Worm (Caenorhabditis elegans) whole organism, midembryonic: ENCODE results near the gene F26D10.13.

Experiments
- T22C8.4 ChIP-seq: fragments of 200-800 bp; sonication (Bioruptor generic); IDR thresholded peaks from 2 replicates; pipeline ENCODE4 v1.3.6; 2022; ENCODE audit warnings: missing genetic modification characterization, missing compliant biosample characterization
- cog-1 ChIP-seq: sonication (generic microtip); optimal IDR thresholded peaks from 2 replicates; lab custom pipeline; 2016; ENCODE audit warnings: missing genetic modification characterization, missing compliant biosample characterization
- flt-1 ChIP-seq: fragments of 200-800 bp; sonication (Bioruptor generic); IDR thresholded peaks from 2 replicates; pipeline ENCODE4 v1.3.6; 2022; ENCODE audit warnings: missing genetic modification characterization, missing compliant biosample characterization
- klf-2 ChIP-seq: fragments of 200-800 bp; sonication (Bioruptor generic); conservative IDR thresholded peaks from 2 replicates; pipeline ENCODE4 v1.3.6; 2022; ENCODE audit warnings: missing genetic modification reagents, missing genetic modification characterization, missing compliant biosample characterization
- med-1 ChIP-seq: sonication (generic microtip); optimal IDR thresholded peaks from 2 replicates; lab custom pipeline; 2017; ENCODE audit warnings: missing genetic modification characterization, mild to moderate bottlenecking, missing compliant biosample characterization, antibody characterized with exemption, missing genetic modification reagents; ENCODE audit not compliant: insufficient read depth
- ref-1 ChIP-seq: fragments of 200-800 bp; sonication (Bioruptor generic); conservative IDR thresholded peaks from 2 replicates; pipeline ENCODE4 v1.3.6; 2022; ENCODE audit warnings: missing genetic modification reagents, missing genetic modification characterization, missing compliant biosample characterization
- tab-1 ChIP-seq: fragments of 200-800 bp; sonication (Bioruptor generic); IDR thresholded peaks from 2 replicates; pipeline ENCODE4 v1.3.6; 2022; ENCODE audit warnings: missing genetic modification characterization, missing compliant biosample characterization
- ztf-23 ChIP-seq: fragments of 200-800 bp; sonication (Bioruptor generic); IDR thresholded peaks from 2 replicates; pipeline ENCODE4 v1.3.6; 2022; ENCODE audit warnings: missing genetic modification reagents, missing genetic modification characterization, missing compliant biosample characterization

DNA sequence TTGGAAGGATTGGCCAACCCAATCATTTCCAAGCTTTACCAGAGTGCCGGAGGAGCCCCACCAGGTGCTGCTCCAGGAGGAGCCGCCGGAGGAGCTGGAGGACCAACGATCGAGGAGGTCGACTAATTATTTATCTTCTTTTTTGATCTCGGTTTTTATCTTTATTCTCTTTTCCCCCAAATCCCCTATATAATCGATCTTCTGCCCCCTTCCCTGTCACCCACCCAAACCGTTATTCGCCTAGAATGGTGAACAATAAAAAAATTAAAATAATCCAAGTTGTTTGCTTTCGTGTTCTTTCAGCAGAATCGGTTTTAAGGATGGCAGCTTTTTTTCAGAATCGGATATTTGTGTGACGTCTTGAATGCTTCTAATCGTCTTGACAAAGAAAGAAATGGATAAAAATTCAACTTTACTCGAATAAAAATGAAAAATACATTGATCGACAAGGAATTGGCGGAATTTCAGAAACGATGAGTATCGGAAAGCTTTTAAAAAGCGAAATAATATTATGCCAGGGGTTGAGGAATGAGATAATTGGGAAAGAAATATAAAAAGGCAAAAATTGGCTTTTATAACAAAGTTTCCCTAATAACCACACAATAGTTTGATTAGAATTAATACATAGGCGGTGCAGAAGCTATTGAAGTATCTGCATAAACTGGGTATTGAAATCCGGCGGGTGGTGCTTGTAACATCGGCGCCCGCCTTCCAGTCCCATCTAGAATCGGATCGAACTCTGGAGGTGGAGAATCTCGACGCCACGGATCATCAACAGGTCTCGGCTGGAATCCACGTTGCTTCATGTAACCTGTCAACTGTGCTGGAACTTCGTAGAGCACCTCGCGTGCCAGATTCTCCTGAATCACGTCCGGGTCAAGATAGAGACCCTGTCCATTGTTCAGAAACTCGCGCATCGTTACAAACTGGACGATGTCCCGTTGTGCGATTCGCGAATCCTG, 16.7 kb upstream of the F26D10.13 start:
- TF ChIP-seq klf-2 (GFP tag; lab: Robert Waterston, UW) = no peak
- no peak for TF ChIP-seq flt-1 (GFP tag; lab: Robert Waterston, UW)
- TF ChIP-seq tab-1 (GFP tag; lab: Robert Waterston, UW) = no peak
- TF ChIP-seq med-1 (GFP tag; lab: Kevin White, UChicago) = no peak
- TF ChIP-seq ztf-23 (GFP tag; lab: Robert Waterston, UW) = no peak
- no peak for TF ChIP-seq cog-1 (tag; lab: Kevin White, UChicago)
- no peak for TF ChIP-seq ref-1 (GFP tag; lab: Robert Waterston, UW)
- TF ChIP-seq T22C8.4 = no peak
